Worm (Caenorhabditis elegans): ENCODE measurements around the gene unc-7.
A peak's percentile ranks its signal among the peaks of the same experiment; 100 is the strongest.

The unc-7 gene

DNA sequence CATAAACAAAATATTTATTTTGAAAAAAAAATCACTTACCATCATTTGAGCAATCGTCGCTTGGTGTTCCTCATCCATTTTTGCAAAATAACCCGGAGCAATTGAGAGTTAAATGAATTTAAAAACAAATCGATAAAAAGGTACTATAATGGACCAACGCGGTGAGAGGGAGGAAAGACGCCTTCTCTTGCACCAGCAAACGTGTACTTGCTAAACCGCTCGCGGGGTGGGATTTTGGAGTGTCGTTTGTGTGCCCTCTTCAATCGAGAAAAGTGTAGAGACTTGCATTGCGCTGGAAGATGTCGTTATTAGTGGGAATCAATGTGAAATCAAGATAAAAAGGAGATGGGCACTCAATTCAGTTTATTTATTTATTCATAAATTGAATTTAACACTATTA, 63.7 kb downstream of the unc-7 start, which contains the start of gene H40L08.1 (continued):
- TF ChIP-seq pax-3 (tag; optimal IDR thresholded peaks at IDR 0.05) (no peak), nhr-77 (tag; optimal IDR thresholded peaks at IDR 0.05) (no peak), jun-1 (tag; optimal IDR thresholded peaks at IDR 0.05) (no peak), skn-1 (tag; optimal IDR thresholded peaks at IDR 0.05) (no peak), fkh-10 (GFP tag; optimal IDR thresholded peaks at IDR 0.05) (no peak), vab-15 (tag; optimal IDR thresholded peaks at IDR 0.05) (no peak), xbp-1 (tag; optimal IDR thresholded peaks at IDR 0.05) (peak; percentile 78), fos-1 (tag; optimal IDR thresholded peaks at IDR 0.05) (no peak), F16B12.6 (tag; optimal IDR thresholded peaks at IDR 0.05) (no peak), Y116A8C.19 (tag; optimal IDR thresholded peaks at IDR 0.05; ENCODE audit: borderline replicate concordance) (no peak), unc-86 (tag; optimal IDR thresholded peaks at IDR 0.05) (no peak), hlh-17 (GFP tag; optimal IDR thresholded peaks at IDR 0.05; ENCODE audit: borderline replicate concordance) (no peak), fkh-4 (tag; optimal IDR thresholded peaks at IDR 0.05; ENCODE audit: borderline replicate concordance) (no peak), nhr-47 (tag; optimal IDR thresholded peaks at IDR 0.05) (peak; percentile 30), lin-13 (GFP tag; optimal IDR thresholded peaks at IDR 0.05) (no peak), lin-39 (tag; optimal IDR thresholded peaks at IDR 0.05) (no peak), ets-5 (GFP tag; IDR thresholded peaks at IDR 0.05) (no peak), unc-98 (GFP tag; IDR thresholded peaks at IDR 0.05) (no peak), elt-2 (tag; optimal IDR thresholded peaks at IDR 0.05) (no peak), dpl-1 (GFP tag; optimal IDR thresholded peaks at IDR 0.05) (peak in 1 of 3 experiments; percentile 18), snpc-4 (tag; optimal IDR thresholded peaks at IDR 0.05) (peak; percentile 1), ces-1 (GFP tag; optimal IDR thresholded peaks at IDR 0.05) (no peak), sptf-1 (tag; optimal IDR thresholded peaks at IDR 0.05) (no peak), egl-13 (tag; optimal IDR thresholded peaks at IDR 0.05) (no peak), sup-37 (GFP tag; optimal IDR thresholded peaks at IDR 0.05) (no peak), nhr-90 (tag; optimal IDR thresholded peaks at IDR 0.05; ENCODE audit: poor library complexity) (no peak), ceh-63 (GFP tag; optimal IDR thresholded peaks at IDR 0.05) (no peak), zip-4 (GFP tag; optimal IDR thresholded peaks at IDR 0.05) (no peak), lin-15B (tag; optimal IDR thresholded peaks at IDR 0.05) (no peak), irx-1 (tag; optimal IDR thresholded peaks at IDR 0.05) (no peak), ceh-8 (GFP tag; optimal IDR thresholded peaks at IDR 0.05) (no peak), lin-14 (GFP tag; optimal IDR thresholded peaks at IDR 0.05) (no peak), blmp-1 (tag; optimal IDR thresholded peaks at IDR 0.05) (no peak), ztf-4 (tag; optimal IDR thresholded peaks at IDR 0.05) (no peak), nhr-76 (tag; optimal IDR thresholded peaks at IDR 0.05) (no peak), pqm-1 (tag; optimal IDR thresholded peaks at IDR 0.05) (no peak), aha-1 (tag; optimal IDR thresholded peaks at IDR 0.05) (no peak), mep-1 (tag; optimal IDR thresholded peaks at IDR 0.05) (peak; percentile 8), C04F5.9 (tag; optimal IDR thresholded peaks at IDR 0.05) (no peak), dsc-1 (tag; optimal IDR thresholded peaks at IDR 0.05) (no peak)

DNA sequence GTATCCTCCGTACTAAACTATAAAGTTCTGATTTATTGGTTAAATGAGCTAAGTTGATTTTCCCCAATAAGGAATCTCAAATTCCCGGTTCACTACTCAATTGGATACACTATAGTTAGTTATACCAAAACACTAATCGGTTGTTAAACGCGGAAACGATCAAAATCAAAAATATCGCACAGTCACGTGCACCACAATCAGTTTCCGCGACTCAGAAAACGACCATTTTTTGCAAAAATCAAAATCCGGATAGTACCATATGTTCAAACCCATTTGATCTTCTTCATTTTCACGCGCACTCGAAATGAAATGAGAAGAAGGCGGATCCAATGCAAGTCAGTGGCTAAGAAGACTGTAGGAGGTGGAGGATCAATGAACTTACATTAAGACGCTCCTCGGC, 66.1 kb downstream of the unc-7 start:
- TF ChIP-seq irx-1 (tag; optimal IDR thresholded peaks at IDR 0.05) (no peak), tbx-2 (tag; optimal IDR thresholded peaks at IDR 0.05) (peak; percentile 47), hpl-2 (GFP tag; optimal IDR thresholded peaks at IDR 0.05) (no peak), pax-3 (tag; optimal IDR thresholded peaks at IDR 0.05) (no peak), mdl-1 (tag; optimal IDR thresholded peaks at IDR 0.05) (peak in 1 of 2 experiments; percentile 48), zip-4 (GFP tag; optimal IDR thresholded peaks at IDR 0.05) (no peak), blmp-1 (tag; optimal IDR thresholded peaks at IDR 0.05) (peak; percentile 79), unc-130 (tag; optimal IDR thresholded peaks at IDR 0.05) (peak; percentile 37), lin-14 (GFP tag; optimal IDR thresholded peaks at IDR 0.05) (no peak), tlp-1 (tag; optimal IDR thresholded peaks at IDR 0.05) (no peak), elt-3 (tag; optimal IDR thresholded peaks at IDR 0.05) (peak in 2 of 6 experiments; percentile 42 to 86), unc-86 (tag; optimal IDR thresholded peaks at IDR 0.05) (no peak), lin-13 (GFP tag; optimal IDR thresholded peaks at IDR 0.05) (no peak), lsy-2 (tag; optimal IDR thresholded peaks at IDR 0.05) (no peak), lin-35 (GFP tag; optimal IDR thresholded peaks at IDR 0.05) (peak in 1 of 2 experiments; percentile 32), nhr-20 (tag; optimal IDR thresholded peaks at IDR 0.05) (peak; percentile 88), snu-23 (GFP tag; optimal IDR thresholded peaks at IDR 0.05) (peak; percentile 46), nhr-19 (GFP tag; conservative IDR thresholded peaks at IDR 0.05) (peak; percentile 51)
